Worm (Caenorhabditis elegans) whole organism, L1 larva: Measurements from ENCODE around the gene F40H3.3.

Experiments used
- C16A3.4 ChIP-seq: fragments of 150-350 bp; optimal IDR thresholded peaks from 2 replicates; lab custom pipeline; 2014; ENCODE audit warnings: missing biosample characterization, missing genetic modification characterization
- ceh-90 ChIP-seq: sonication (generic microtip); optimal IDR thresholded peaks from 2 replicates; lab custom pipeline; 2016; ENCODE audit warnings: missing genetic modification characterization, missing compliant biosample characterization
- elt-2 ChIP-seq: sonication (generic microtip); optimal IDR thresholded peaks from 2 replicates; lab custom pipeline; 2016; ENCODE audit warnings: missing genetic modification characterization, mild to moderate bottlenecking, inconsistent platforms, missing compliant biosample characterization, missing genetic modification reagents
- fkh-8 ChIP-seq: sonication (generic microtip); optimal IDR thresholded peaks from 2 replicates; lab custom pipeline; 2016; ENCODE audit warnings: mild to moderate bottlenecking, missing genetic modification characterization, missing compliant biosample characterization
- nhr-28 ChIP-seq: fragments of 150-350 bp; optimal IDR thresholded peaks from 2 replicates; lab custom pipeline; 2014; ENCODE audit warnings: missing biosample characterization, missing genetic modification characterization
- tbx-2 ChIP-seq: sonication (generic microtip); optimal IDR thresholded peaks from 2 replicates; lab custom pipeline; 2016; ENCODE audit warnings: missing genetic modification characterization, missing compliant biosample characterization
- unc-62 ChIP-seq: fragments of 150-350 bp; optimal IDR thresholded peaks from 2 replicates; lab custom pipeline; 2014; ENCODE audit warnings: missing biosample characterization, missing genetic modification reagents, missing genetic modification characterization

- TF ChIP-seq unc-62 (GFP tag; lab: Kevin White, UChicago) = no peak
- TF ChIP-seq C16A3.4 (tag; lab: Kevin White, UChicago) = no peak
- TF ChIP-seq nhr-28 (tag; lab: Kevin White, UChicago) = no peak
- TF ChIP-seq elt-2 = no peak
- TF ChIP-seq tbx-2 (tag; lab: Kevin White, UChicago) = no peak
- TF ChIP-seq ceh-90 (tag; lab: Kevin White, UChicago) = no peak
- no peak for TF ChIP-seq fkh-8 (tag; lab: Kevin White, UChicago)
These were observed 22.9 kb upstream of the F40H3.3 start for ce11 chrII:6148369-6148768.
